Fruit fly (Drosophila melanogaster): ENCODE measurements around the gene CG14892.

dm6 chr3R:16591407-16591806 lies 2.8 kb upstream of the CG14892 start:
- TF ChIP-seq psq (optimal IDR thresholded peaks at IDR 0.05) (no peak), EcR (GFP tag; optimal IDR thresholded peaks at IDR 0.05) (no peak), CG8478 (optimal IDR thresholded peaks at IDR 0.05) (no peak)
